Worm (Caenorhabditis elegans) whole organism, late embryonic: ENCODE measurements around the gene rbm-26.

Experiments used
- C08G9.2 ChIP-seq: sonication (generic microtip); optimal IDR thresholded peaks from 2 replicates; lab custom pipeline; 2016; ENCODE audit warnings: mild to moderate bottlenecking, missing genetic modification characterization, moderate library complexity, missing compliant biosample characterization
- C38D4.7 ChIP-seq: fragments of 200-800 bp; sonication (Bioruptor generic); optimal IDR thresholded peaks from 2 replicates; lab custom pipeline; 2018; ENCODE audit warnings: mild to moderate bottlenecking, missing genetic modification characterization, moderate library complexity, missing compliant biosample characterization
- F13H6.1 ChIP-seq: sonication (generic microtip); optimal IDR thresholded peaks from 2 replicates; lab custom pipeline; 2016; ENCODE audit warnings: missing genetic modification characterization, missing compliant biosample characterization
- T23F11.4 ChIP-seq: fragments of 200-800 bp; sonication (Bioruptor generic); optimal IDR thresholded peaks from 2 replicates; lab custom pipeline; 2018; ENCODE audit warnings: mild to moderate bottlenecking, missing genetic modification characterization, missing compliant biosample characterization
- Y22D7AL.16 ChIP-seq: sonication (generic microtip); optimal IDR thresholded peaks from 2 replicates; lab custom pipeline; 2016; ENCODE audit warnings: missing genetic modification characterization, missing compliant biosample characterization
- ahr-1 ChIP-seq: sonication (generic microtip); optimal IDR thresholded peaks from 2 replicates; lab custom pipeline; 2016; ENCODE audit warnings: missing genetic modification characterization, missing compliant biosample characterization
- ama-1 ChIP-seq: fragments of 150-350 bp; optimal IDR thresholded peaks from 2 replicates; lab custom pipeline; 2014
- ceh-14 ChIP-seq: sonication (generic microtip); optimal IDR thresholded peaks from 2 replicates; lab custom pipeline; 2016; ENCODE audit warnings: missing genotype, missing genetic modification characterization, missing compliant biosample characterization
- ceh-18 ChIP-seq: sonication (generic microtip); optimal IDR thresholded peaks from 2 replicates; lab custom pipeline; 2016; ENCODE audit warnings: missing genetic modification characterization, missing compliant biosample characterization
- ceh-19 ChIP-seq: fragments of 200-800 bp; sonication (Bioruptor generic); optimal IDR thresholded peaks from 2 replicates; lab custom pipeline; 2018; ENCODE audit warnings: mild to moderate bottlenecking, missing genetic modification characterization, missing compliant biosample characterization
- ceh-2 ChIP-seq: sonication (generic microtip); optimal IDR thresholded peaks from 2 replicates; lab custom pipeline; 2016; ENCODE audit warnings: missing genotype, missing genetic modification characterization, missing compliant biosample characterization
- ceh-24 ChIP-seq: sonication (generic microtip); optimal IDR thresholded peaks from 2 replicates; lab custom pipeline; 2016; ENCODE audit warnings: mild to moderate bottlenecking, missing genetic modification characterization, missing compliant biosample characterization
- ceh-30 ChIP-seq: fragments of 150-350 bp; optimal IDR thresholded peaks from 2 replicates; lab custom pipeline; 2014; ENCODE audit warnings: missing biosample characterization, missing genetic modification characterization
- ceh-31 ChIP-seq: sonication (generic microtip); optimal IDR thresholded peaks from 2 replicates; lab custom pipeline; 2016; ENCODE audit warnings: missing genetic modification characterization, missing compliant biosample characterization
- ceh-34 ChIP-seq: sonication (generic microtip); optimal IDR thresholded peaks from 2 replicates; lab custom pipeline; 2016; ENCODE audit warnings: mild to moderate bottlenecking, missing genetic modification characterization, missing compliant biosample characterization
- ceh-45 ChIP-seq: fragments of 200-800 bp; sonication (Bioruptor generic); IDR thresholded peaks from 2 replicates; pipeline ENCODE4 v1.3.6; 2022; ENCODE audit warnings: missing genetic modification reagents, missing genetic modification characterization, missing compliant biosample characterization
- ceh-48 ChIP-seq: sonication (generic microtip); optimal IDR thresholded peaks from 2 replicates; lab custom pipeline; 2016; ENCODE audit warnings: missing genetic modification characterization, inconsistent platforms, missing compliant biosample characterization
- ceh-6 ChIP-seq: fragments of 200-800 bp; sonication (Bioruptor generic); optimal IDR thresholded peaks from 2 replicates; lab custom pipeline; 2018; ENCODE audit warnings: mild to moderate bottlenecking, missing genetic modification characterization, missing compliant biosample characterization
- che-1 ChIP-seq: sonication (generic microtip); optimal IDR thresholded peaks from 2 replicates; lab custom pipeline; 2016; ENCODE audit warnings: mild to moderate bottlenecking, missing genetic modification characterization, missing compliant biosample characterization
- elt-4 ChIP-seq: sonication (generic microtip); optimal IDR thresholded peaks from 2 replicates; lab custom pipeline; 2016; ENCODE audit warnings: missing genetic modification characterization, missing compliant biosample characterization
- fkh-6 ChIP-seq: sonication (generic microtip); optimal IDR thresholded peaks from 2 replicates; lab custom pipeline; 2016; ENCODE audit warnings: missing genetic modification characterization, missing compliant biosample characterization
- hlh-13 ChIP-seq: fragments of 200-800 bp; sonication (Bioruptor generic); optimal IDR thresholded peaks from 2 replicates; lab custom pipeline; 2018; ENCODE audit warnings: mild to moderate bottlenecking, missing genetic modification characterization, missing compliant biosample characterization
- hlh-15 ChIP-seq: sonication (generic microtip); optimal IDR thresholded peaks from 2 replicates; lab custom pipeline; 2016; ENCODE audit warnings: missing genetic modification characterization, missing compliant biosample characterization
- hlh-30 ChIP-seq: sonication (generic microtip); optimal IDR thresholded peaks from 2 replicates; lab custom pipeline; 2017; ENCODE audit warnings: antibody characterized with exemption, missing genetic modification characterization, missing compliant biosample characterization; ENCODE audit not compliant: insufficient read depth
- hlh-6 ChIP-seq: sonication (generic microtip); optimal IDR thresholded peaks from 2 replicates; lab custom pipeline; 2016; ENCODE audit warnings: missing genotype, missing genetic modification characterization, missing compliant biosample characterization
- hlh-8 ChIP-seq: sonication (generic microtip); optimal IDR thresholded peaks from 2 replicates; lab custom pipeline; 2016; ENCODE audit warnings: missing genotype, missing genetic modification characterization, missing compliant biosample characterization
- lim-6 ChIP-seq: sonication (generic microtip); optimal IDR thresholded peaks from 2 replicates; lab custom pipeline; 2016; ENCODE audit warnings: missing genetic modification characterization, missing compliant biosample characterization
- lin-11 ChIP-seq: fragments of 200-800 bp; sonication (Bioruptor generic); optimal IDR thresholded peaks from 2 replicates; lab custom pipeline; 2018; ENCODE audit warnings: mild to moderate bottlenecking, missing genetic modification characterization, missing compliant biosample characterization
- madf-2 ChIP-seq: sonication (generic microtip); optimal IDR thresholded peaks from 2 replicates; lab custom pipeline; 2017; ENCODE audit warnings: missing genetic modification characterization, missing compliant biosample characterization
- mec-3 ChIP-seq: sonication (generic microtip); optimal IDR thresholded peaks from 2 replicates; lab custom pipeline; 2016; ENCODE audit warnings: borderline replicate concordance, missing genetic modification characterization, missing compliant biosample characterization
- nhr-11 ChIP-seq: fragments of 150-350 bp; optimal IDR thresholded peaks from 2 replicates; lab custom pipeline; 2014; ENCODE audit warnings: missing biosample characterization, missing genetic modification characterization
- nhr-232 ChIP-seq: sonication (generic microtip); optimal IDR thresholded peaks from 2 replicates; lab custom pipeline; 2016; ENCODE audit warnings: missing genetic modification characterization, missing compliant biosample characterization
- npax-4 ChIP-seq: sonication (generic microtip); optimal IDR thresholded peaks from 2 replicates; lab custom pipeline; 2016; ENCODE audit warnings: missing genetic modification characterization, missing compliant biosample characterization
- pag-3 ChIP-seq: sonication (generic microtip); optimal IDR thresholded peaks from 2 replicates; lab custom pipeline; 2016; ENCODE audit warnings: missing compliant biosample characterization, missing genetic modification characterization, borderline replicate concordance
- pat-9 ChIP-seq: fragments of 200-800 bp; sonication (Bioruptor generic); optimal IDR thresholded peaks from 2 replicates; lab custom pipeline; 2018; ENCODE audit warnings: mild to moderate bottlenecking, missing genetic modification characterization, moderate library complexity, missing compliant biosample characterization
- pha-4 ChIP-seq: fragments of 150-350 bp; optimal IDR thresholded peaks from 2 replicates; lab custom pipeline; 2018; ENCODE audit warnings: missing biosample characterization, missing genetic modification reagents, missing genetic modification characterization
- pros-1 ChIP-seq: fragments of 150-350 bp; optimal IDR thresholded peaks from 2 replicates; lab custom pipeline; 2014; ENCODE audit warnings: missing biosample characterization, missing genetic modification reagents, missing genetic modification characterization
- rnt-1 ChIP-seq: sonication (generic microtip); optimal IDR thresholded peaks from 2 replicates; lab custom pipeline; 2016; ENCODE audit warnings: missing genetic modification characterization, missing compliant biosample characterization
- sdc-2 ChIP-seq: sonication (generic microtip); optimal IDR thresholded peaks from 2 replicates; lab custom pipeline; 2016; ENCODE audit warnings: missing genotype, missing genetic modification characterization, missing compliant biosample characterization
- tbx-7 ChIP-seq: sonication (generic microtip); optimal IDR thresholded peaks from 2 replicates; lab custom pipeline; 2016; ENCODE audit warnings: missing genotype, missing genetic modification characterization, missing compliant biosample characterization
- ttx-3 ChIP-seq: sonication (generic microtip); optimal IDR thresholded peaks from 2 replicates; lab custom pipeline; 2016; ENCODE audit warnings: missing genetic modification reagents, missing genetic modification characterization, missing compliant biosample characterization
- unc-3 ChIP-seq, 2 experiments: fragments of 200-800 bp in 1 of 2; sonication (Bioruptor generic) in 1 of 2; sonication (generic microtip) in 1 of 2; conservative IDR thresholded peaks in 1 of 2; optimal IDR thresholded peaks in 1 of 2; 2 replicates each; pipeline versions ENCODE4 v1.3.6 to Lab custom; 2016 to 2022; ENCODE audit warnings: missing compliant biosample characterization in 2 of 2, missing genetic modification characterization in 2 of 2, missing genetic modification reagents in 1 of 2
- unc-42 ChIP-seq: sonication (generic microtip); optimal IDR thresholded peaks from 2 replicates; lab custom pipeline; 2016; ENCODE audit warnings: missing genotype, missing genetic modification characterization, missing compliant biosample characterization
- unc-55 ChIP-seq: sonication (generic microtip); optimal IDR thresholded peaks from 2 replicates; lab custom pipeline; 2017; ENCODE audit warnings: missing biosample characterization, missing genetic modification reagents, missing genetic modification characterization
- unc-86 ChIP-seq: sonication (generic microtip); optimal IDR thresholded peaks from 2 replicates; lab custom pipeline; 2016; ENCODE audit warnings: missing genetic modification characterization, missing compliant biosample characterization

rbm-26 gene

DNA sequence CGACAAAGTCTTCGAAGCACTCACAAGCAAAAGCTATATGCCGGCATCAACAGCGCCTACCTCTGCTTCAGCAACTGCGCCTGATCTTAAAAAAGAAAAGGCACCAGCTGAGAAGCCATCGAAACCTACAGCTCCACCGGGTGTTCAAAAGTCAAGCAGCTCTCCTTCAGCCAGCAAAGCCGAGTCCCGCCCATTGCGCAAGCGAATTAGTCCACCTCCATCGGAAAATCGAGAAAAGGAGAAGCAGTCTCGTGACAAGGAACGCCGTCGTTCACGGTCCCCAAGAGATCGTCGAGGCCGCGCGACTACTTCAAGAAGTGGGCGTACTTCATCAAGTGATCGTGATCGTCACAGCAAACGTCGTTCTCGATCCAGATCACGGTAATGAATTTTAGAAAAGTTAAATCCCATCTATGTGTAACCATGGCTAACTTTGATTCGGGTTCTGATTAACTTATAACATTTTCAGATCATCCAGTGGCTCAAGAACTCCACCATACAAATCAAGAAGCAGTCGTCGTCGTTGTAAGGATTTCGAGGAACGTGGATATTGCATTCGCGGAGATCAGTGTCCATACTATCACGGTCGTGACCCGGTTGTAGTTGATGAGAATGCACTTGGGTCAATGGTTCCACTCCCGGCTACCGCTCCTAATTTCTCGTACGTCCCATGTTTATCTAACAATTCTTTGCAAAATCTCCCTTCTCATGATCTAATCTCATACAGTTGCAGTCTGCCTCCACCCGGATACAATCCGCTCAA, 720 bp downstream of the rbm-26 start:
- TF ChIP-seq unc-3 (GFP tag; conservative IDR thresholded peaks at IDR 0.05; lab: Robert Waterston, UW) (no peak), unc-3 (tag; optimal IDR thresholded peaks at IDR 0.05; lab: Kevin White, UChicago) (no peak), pag-3 (no peak), rnt-1 (no peak), Y22D7AL.16 (tag; lab: Kevin White, UChicago) (no peak), pros-1 (tag; lab: Kevin White, UChicago) (no peak), ceh-31 (tag; lab: Kevin White, UChicago) (no peak), ceh-18 (tag; lab: Kevin White, UChicago) (no peak), ceh-34 (no peak), pha-4 (tag; lab: Kevin White, UChicago) (no peak)

DNA sequence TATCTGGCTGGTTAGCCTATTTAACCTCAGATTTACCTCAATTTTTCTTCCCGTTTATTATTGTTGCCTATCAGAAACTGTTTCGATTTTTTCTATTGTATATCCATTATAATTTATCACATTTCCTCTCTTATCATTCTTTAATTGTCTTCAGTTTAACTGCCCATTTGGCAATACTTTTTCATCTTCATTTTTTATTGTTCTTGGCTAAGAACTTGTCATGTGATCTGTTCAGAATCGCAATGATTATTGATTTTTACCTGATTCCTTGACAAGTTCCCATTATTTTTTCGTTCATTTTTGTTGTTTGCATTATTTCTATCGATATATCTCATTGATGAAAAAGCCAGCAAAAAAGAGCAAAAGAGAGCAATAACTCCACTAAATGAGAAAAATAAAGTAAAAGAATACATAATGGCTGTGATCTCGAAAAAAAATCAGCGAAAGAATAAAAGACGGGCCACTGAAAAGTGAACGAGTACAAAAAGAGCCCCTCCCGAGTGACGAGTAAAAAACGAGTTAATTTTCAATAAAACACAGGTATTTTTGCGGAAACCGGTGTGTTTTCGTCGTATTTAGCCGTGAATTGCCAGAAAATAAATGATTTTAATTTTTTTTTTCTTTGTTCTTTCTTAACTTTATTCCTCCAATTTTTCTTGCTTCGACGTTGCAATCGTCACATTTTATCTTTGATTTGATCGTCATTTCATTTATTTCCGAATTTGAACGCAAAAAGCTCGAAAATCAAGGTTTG, 3.1 kb downstream of the rbm-26 start, which contains the start of gene arf-1:
Gene arf-1, plus strand, starts transcription at position 657 of the 754 bp plus-strand sequence.
- no peak for TF ChIP-seq madf-2 (tag; lab: Kevin White, UChicago)

DNA sequence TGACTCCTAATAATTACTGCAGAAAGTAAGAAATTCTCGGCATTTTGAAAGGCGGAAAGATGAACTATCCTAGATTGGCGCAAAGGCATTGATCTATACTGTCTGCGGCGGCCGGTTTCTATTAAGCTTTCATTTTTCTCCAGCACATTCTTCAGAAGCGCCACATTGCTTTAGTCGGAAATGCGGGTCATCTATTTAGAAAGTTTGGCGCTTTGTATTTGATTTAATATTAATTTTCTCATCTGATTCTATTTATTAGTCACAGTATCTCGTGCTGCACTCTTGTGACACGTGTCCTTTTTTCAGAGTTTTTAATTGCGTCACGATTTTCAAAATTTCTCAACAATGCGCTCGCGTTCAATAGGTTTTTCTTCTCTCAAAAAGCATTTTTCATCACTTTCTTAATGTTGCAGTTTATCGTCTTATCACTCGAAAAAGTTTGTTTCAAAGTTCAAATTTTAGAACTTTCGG, 3.7 kb downstream of the rbm-26 start:
- TF ChIP-seq unc-42 = no peak
- TF ChIP-seq hlh-6 = no peak
- TF ChIP-seq C08G9.2 = no peak
- no peak for TF ChIP-seq ceh-14 (tag; lab: Kevin White, UChicago)
- TF ChIP-seq hlh-15 = no peak
- no peak for TF ChIP-seq hlh-13 (GFP tag; lab: Kevin White, UChicago)
- no peak for TF ChIP-seq unc-86
- TF ChIP-seq unc-55 (GFP tag; lab: Kevin White, UChicago) = no peak
- no peak for TF ChIP-seq ceh-30 (tag; lab: Kevin White, UChicago)
- no peak for TF ChIP-seq sdc-2
- no peak for TF ChIP-seq rnt-1
- TF ChIP-seq ceh-2 (tag; lab: Kevin White, UChicago) = no peak
- no peak for TF ChIP-seq ttx-3 (tag; lab: Kevin White, UChicago)
- no peak for TF ChIP-seq elt-4 (tag; lab: Kevin White, UChicago)
- no peak for TF ChIP-seq fkh-6 (tag; lab: Kevin White, UChicago)

DNA sequence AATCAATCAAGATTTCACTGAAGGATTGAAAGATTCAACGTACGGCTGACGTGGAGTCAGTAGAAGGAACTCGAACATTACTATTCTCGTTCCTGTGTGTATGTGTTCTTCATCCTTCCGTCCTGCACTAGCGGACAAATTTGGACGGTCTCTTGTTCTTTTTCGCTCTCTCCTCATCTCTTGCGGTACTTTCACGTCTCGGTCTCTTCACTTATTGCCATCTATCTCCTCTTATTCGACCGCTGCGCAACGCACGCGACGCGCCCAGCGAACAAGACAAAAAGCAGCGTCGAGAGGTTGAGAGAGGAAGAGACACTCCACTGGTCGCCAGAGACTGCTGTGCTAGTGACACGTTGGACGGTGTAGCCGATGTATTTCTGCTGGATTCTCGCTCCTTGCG, 4.1 kb downstream of the rbm-26 start:
- TF ChIP-seq mec-3 (tag; lab: Kevin White, UChicago) (no peak), lin-11 (no peak), unc-42 (peak; percentile 34), hlh-30 (tag; lab: Kevin White, UChicago) (peak; percentile 79), pros-1 (tag; lab: Kevin White, UChicago) (peak; percentile 71), ceh-48 (tag; lab: Kevin White, UChicago) (no peak), ceh-19 (GFP tag; lab: Kevin White, UChicago) (peak; percentile 26), ama-1 (lab: Kevin White, UChicago) (peak; percentile 60), tbx-7 (peak; percentile 22), T23F11.4 (GFP tag; lab: Kevin White, UChicago) (no peak), nhr-232 (tag; lab: Kevin White, UChicago) (no peak), ceh-2 (tag; lab: Kevin White, UChicago) (peak; percentile 36), nhr-11 (tag; lab: Kevin White, UChicago) (no peak), ceh-6 (GFP tag; lab: Kevin White, UChicago) (no peak), npax-4 (no peak), rnt-1 (peak; percentile 70), C38D4.7 (GFP tag; lab: Kevin White, UChicago) (no peak), pat-9 (tag; lab: Kevin White, UChicago) (no peak), lim-6 (peak; percentile 12), F13H6.1 (tag; lab: Kevin White, UChicago) (peak; percentile 17), ceh-14 (tag; lab: Kevin White, UChicago) (peak; percentile 24), hlh-8 (tag; lab: Kevin White, UChicago) (no peak), che-1 (tag; lab: Kevin White, UChicago) (no peak), Y22D7AL.16 (tag; lab: Kevin White, UChicago) (no peak), ceh-45 (GFP tag; lab: Robert Waterston, UW) (0 out of 2 replicates have a peak, but pooled peaks have one; percentile 13), ceh-24 (tag; lab: Kevin White, UChicago) (no peak), ahr-1 (tag; lab: Kevin White, UChicago) (no peak), ceh-18 (tag; lab: Kevin White, UChicago) (peak; percentile 40)
